Worm (Caenorhabditis elegans): ENCODE results near the gene C03A7.2.
A peak's percentile ranks its signal among the peaks of the same experiment; 100 is the strongest.

DNA sequence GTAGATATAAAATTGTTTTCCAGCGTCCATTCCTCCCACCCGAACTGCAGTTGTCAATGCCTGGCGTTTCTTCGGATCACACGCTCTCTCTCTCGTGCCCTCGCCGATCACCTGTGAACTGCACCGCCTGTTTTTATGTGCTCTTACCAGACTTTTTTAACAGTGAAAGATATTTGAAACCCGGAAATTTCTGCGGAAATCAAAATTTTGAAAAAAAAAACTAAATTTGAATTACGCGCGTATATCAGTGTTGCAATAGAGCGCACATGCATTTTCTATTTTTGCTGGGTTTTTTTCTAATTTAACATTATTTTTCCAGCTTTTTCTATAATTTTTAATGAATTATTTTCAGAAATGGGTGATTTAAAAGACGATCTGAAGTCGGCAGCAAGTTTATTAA lies 22.4 kb downstream of the C03A7.2 start, which contains the start of gene ttc-37:
- TF ChIP-seq arid-1 (GFP tag; conservative IDR thresholded peaks at IDR 0.05) (no peak), unc-130 (GFP tag; optimal IDR thresholded peaks at IDR 0.05) (no peak), unc-62 (GFP tag; optimal IDR thresholded peaks at IDR 0.05 in 1 of 2) (no peak), unc-62 (tag; optimal IDR thresholded peaks at IDR 0.05) (no peak), ZK546.5 (tag; optimal IDR thresholded peaks at IDR 0.05) (no peak), egl-27 (tag; optimal IDR thresholded peaks at IDR 0.05) (no peak), ztf-11 (tag; optimal IDR thresholded peaks at IDR 0.05) (no peak), pqm-1 (tag; optimal IDR thresholded peaks at IDR 0.05) (no peak), nhr-25 (tag; optimal IDR thresholded peaks at IDR 0.05; ENCODE audit: borderline replicate concordance, insufficient read depth) (no peak), nhr-11 (tag; optimal IDR thresholded peaks at IDR 0.05) (no peak), pha-4 (GFP tag; IDR thresholded peaks at IDR 0.05) (no peak), pha-4 (tag; optimal IDR thresholded peaks at IDR 0.05) (no peak), F37D6.2 (tag; optimal IDR thresholded peaks at IDR 0.05) (no peak), jun-1 (tag; optimal IDR thresholded peaks at IDR 0.05) (no peak), ceh-82 (tag; optimal IDR thresholded peaks at IDR 0.05) (no peak), lsy-2 (tag; optimal IDR thresholded peaks at IDR 0.05) (peak in 1 of 2 experiments; percentile 71)

All from whole organism, L4 larva.